Worm (Caenorhabditis elegans) whole organism, L4 larva: ENCODE data around the gene K03B4.2.

Experiments
- F26F4.8 ChIP-seq: fragments of 200-800 bp; sonication (Bioruptor generic); conservative IDR thresholded peaks from 2 replicates; pipeline ENCODE4 v1.3.6; 2022; ENCODE audit warnings: missing genetic modification characterization, missing compliant biosample characterization
- aha-1 ChIP-seq: fragments of 150-350 bp; peaks from one replicate; lab custom pipeline; 2014; ENCODE audit warnings: missing biosample characterization, missing genetic modification characterization
- aly-2 ChIP-seq: sonication (generic microtip); optimal IDR thresholded peaks from 2 replicates; lab custom pipeline; 2018; ENCODE audit warnings: missing biosample characterization, missing genetic modification characterization
- arid-1 ChIP-seq: fragments of 200-800 bp; sonication (Bioruptor generic); conservative IDR thresholded peaks from 2 replicates; pipeline ENCODE4 v1.3.6; 2022; ENCODE audit warnings: missing genetic modification reagents, missing genetic modification characterization, missing compliant biosample characterization
- attf-4 ChIP-seq: sonication (generic microtip); optimal IDR thresholded peaks from 3 replicates; lab custom pipeline; 2017; ENCODE audit warnings: missing biosample characterization, missing genetic modification characterization
- ceh-28 ChIP-seq: fragments of 150-350 bp; optimal IDR thresholded peaks from 2 replicates; lab custom pipeline; 2014; ENCODE audit warnings: missing biosample characterization, missing genetic modification reagents, missing genetic modification characterization
- ceh-62 ChIP-seq: sonication (generic microtip); optimal IDR thresholded peaks from 2 replicates; lab custom pipeline; 2017; ENCODE audit warnings: missing biosample characterization, missing genetic modification characterization
- ces-1 ChIP-seq: fragments of 150-350 bp; sonication (generic microtip); optimal IDR thresholded peaks from 4 replicates; lab custom pipeline; 2014; ENCODE audit warnings: missing biosample characterization, missing genetic modification reagents, missing genetic modification characterization
- cey-2 ChIP-seq: sonication (generic microtip); optimal IDR thresholded peaks from 3 replicates; lab custom pipeline; 2017; ENCODE audit warnings: missing genetic modification characterization, mild to moderate bottlenecking, missing compliant biosample characterization, antibody characterized with exemption, borderline replicate concordance; ENCODE audit not compliant: insufficient read depth
- daf-12 ChIP-seq: fragments of 150-350 bp; optimal IDR thresholded peaks from 2 replicates; lab custom pipeline; 2014; ENCODE audit warnings: missing biosample characterization, missing genetic modification reagents, missing genetic modification characterization
- daf-16 ChIP-seq, 3 experiments: sonication (generic microtip); optimal IDR thresholded peaks; 2 replicates each; lab custom pipeline; 2016 to 2017; ENCODE audit warnings: missing genetic modification characterization in 3 of 3, missing genetic modification reagents in 3 of 3, mild to moderate bottlenecking in 2 of 3, missing compliant biosample characterization in 2 of 3, missing biosample characterization in 1 of 3, moderate library complexity in 1 of 3
- daf-19 ChIP-seq: fragments of 200-800 bp; sonication (Bioruptor generic); conservative IDR thresholded peaks from 2 replicates; pipeline ENCODE4 v1.3.6; 2022; ENCODE audit warnings: missing genetic modification characterization, missing compliant biosample characterization
- daf-8 ChIP-seq: fragments of 200-800 bp; sonication (Bioruptor generic); IDR thresholded peaks from 2 replicates; pipeline ENCODE4 v1.3.6; 2022; ENCODE audit warnings: missing genetic modification characterization, missing compliant biosample characterization
- dmd-6 ChIP-seq: fragments of 200-800 bp; sonication (Bioruptor generic); IDR thresholded peaks from 2 replicates; pipeline ENCODE4 v1.3.6; 2022; ENCODE audit warnings: missing genetic modification reagents, missing genetic modification characterization, missing compliant biosample characterization
- dpl-1 ChIP-seq: fragments of 150-350 bp; optimal IDR thresholded peaks from 2 replicates; lab custom pipeline; 2014; ENCODE audit warnings: missing biosample characterization, missing genetic modification reagents, missing genetic modification characterization
- dve-1 ChIP-seq: sonication (generic microtip); optimal IDR thresholded peaks from 2 replicates; lab custom pipeline; 2017; ENCODE audit warnings: antibody characterized with exemption, mild to moderate bottlenecking, missing genetic modification characterization, missing compliant biosample characterization; ENCODE audit not compliant: insufficient read depth
- fkh-10 ChIP-seq: fragments of 150-350 bp; optimal IDR thresholded peaks from 2 replicates; lab custom pipeline; 2014; ENCODE audit warnings: missing biosample characterization, missing genetic modification reagents, missing genetic modification characterization
- gei-8 ChIP-seq: fragments of 200-800 bp; sonication (Bioruptor generic); optimal IDR thresholded peaks from 2 replicates; lab custom pipeline; 2018; ENCODE audit warnings: mild to moderate bottlenecking, missing genetic modification characterization, missing compliant biosample characterization
- hif-1 ChIP-seq, 2 experiments: sonication (generic microtip); optimal IDR thresholded peaks; 2 replicates each; lab custom pipeline; 2016 to 2017; ENCODE audit warnings: missing compliant biosample characterization in 2 of 2, missing genetic modification characterization in 2 of 2, missing genetic modification reagents in 2 of 2, missing genotype in 2 of 2, mild to moderate bottlenecking in 1 of 2
- hlh-11 ChIP-seq: fragments of 200-800 bp; sonication (Bioruptor generic); optimal IDR thresholded peaks from 2 replicates; lab custom pipeline; 2018; ENCODE audit warnings: mild to moderate bottlenecking, missing genetic modification characterization, missing compliant biosample characterization
- lin-1 ChIP-seq: fragments of 200-800 bp; sonication (Bioruptor generic); IDR thresholded peaks from 2 replicates; pipeline ENCODE4 v1.3.6; 2022; ENCODE audit warnings: missing genetic modification reagents, missing genetic modification characterization, missing compliant biosample characterization
- lin-15B ChIP-seq: fragments of 150-350 bp; sonication (generic microtip); optimal IDR thresholded peaks from 3 replicates; lab custom pipeline; 2014; ENCODE audit warnings: missing biosample characterization, missing genetic modification characterization
- lin-29 ChIP-seq: fragments of 200-800 bp; sonication (Bioruptor generic); IDR thresholded peaks from 2 replicates; pipeline ENCODE4 v1.3.6; 2022; ENCODE audit warnings: missing genetic modification reagents, missing genetic modification characterization, missing compliant biosample characterization
- lin-38 ChIP-seq: fragments of 200-800 bp; sonication (Bioruptor generic); IDR thresholded peaks from 2 replicates; pipeline ENCODE4 v1.3.6; 2022; ENCODE audit warnings: missing genetic modification reagents, missing genetic modification characterization, missing compliant biosample characterization
- lin-39 ChIP-seq: fragments of 150-350 bp; optimal IDR thresholded peaks from 2 replicates; lab custom pipeline; 2014; ENCODE audit warnings: missing biosample characterization, missing genetic modification reagents, missing genetic modification characterization
- lsy-2 ChIP-seq, 2 experiments: fragments of 150-350 bp in 1 of 2; sonication (generic microtip) in 1 of 2; optimal IDR thresholded peaks; 2 replicates each; lab custom pipeline; 2014 to 2017; ENCODE audit warnings: missing biosample characterization in 2 of 2, missing genetic modification characterization in 2 of 2
- madf-5 ChIP-seq, 2 experiments: fragments of 200-800 bp; sonication (Bioruptor generic); IDR thresholded peaks; 2 replicates each; pipeline ENCODE4 v1.3.6; 2022; ENCODE audit warnings: missing compliant biosample characterization in 2 of 2, missing genetic modification characterization in 2 of 2
- nhr-102 ChIP-seq: sonication (generic microtip); optimal IDR thresholded peaks from 2 replicates; lab custom pipeline; 2016; ENCODE audit warnings: mild to moderate bottlenecking, missing genetic modification characterization, moderate library complexity, missing compliant biosample characterization
- nhr-237 ChIP-seq: sonication (generic microtip); optimal IDR thresholded peaks from 2 replicates; lab custom pipeline; 2017; ENCODE audit warnings: missing biosample characterization, missing genetic modification characterization
- nhr-6 ChIP-seq: fragments of 150-350 bp; optimal IDR thresholded peaks from 2 replicates; lab custom pipeline; 2014; ENCODE audit warnings: missing biosample characterization, missing genetic modification characterization
- rbr-2 ChIP-seq: sonication (generic microtip); optimal IDR thresholded peaks from 2 replicates; lab custom pipeline; 2016; ENCODE audit warnings: missing genotype, missing genetic modification characterization, missing compliant biosample characterization
- sdz-12 ChIP-seq: fragments of 200-800 bp; sonication (Bioruptor generic); optimal IDR thresholded peaks from 2 replicates; lab custom pipeline; 2018; ENCODE audit warnings: mild to moderate bottlenecking, missing genetic modification characterization, missing compliant biosample characterization
- set-16 ChIP-seq: fragments of 200-800 bp; sonication (Bioruptor generic); IDR thresholded peaks from 2 replicates; pipeline ENCODE4 v1.3.6; 2022; ENCODE audit warnings: missing genetic modification reagents, missing genetic modification characterization, missing compliant biosample characterization
- snpc-1.2 ChIP-seq: fragments of 200-800 bp; sonication (Bioruptor generic); IDR thresholded peaks from 2 replicates; pipeline ENCODE4 v1.3.6; 2022; ENCODE audit warnings: missing genetic modification reagents, missing genetic modification characterization, missing compliant biosample characterization
- snpc-4 ChIP-seq: fragments of 150-350 bp; optimal IDR thresholded peaks from 2 replicates; lab custom pipeline; 2014; ENCODE audit warnings: missing biosample characterization, missing genetic modification characterization
- spr-3 ChIP-seq: fragments of 200-800 bp; sonication (Bioruptor generic); optimal IDR thresholded peaks from 2 replicates; lab custom pipeline; 2018; ENCODE audit warnings: mild to moderate bottlenecking, missing genetic modification characterization, missing compliant biosample characterization
- unc-62 ChIP-seq, 3 experiments: fragments of 150-350 bp in 1 of 3; sonication (generic microtip); optimal IDR thresholded peaks in 2 of 3; peaks in 1 of 3; 1 replicate in 1 of 3; 2 replicates in 2 of 3; lab custom pipeline; 2014 to 2017; ENCODE audit warnings: missing biosample characterization in 3 of 3, missing genetic modification characterization in 3 of 3, missing genetic modification reagents in 3 of 3, missing genotype in 1 of 3
- vab-7 ChIP-seq: fragments of 200-800 bp; sonication (Bioruptor generic); IDR thresholded peaks from 2 replicates; pipeline ENCODE4 v1.3.6; 2022; ENCODE audit warnings: missing genetic modification reagents, missing genetic modification characterization, missing compliant biosample characterization
- zag-1 ChIP-seq: fragments of 150-350 bp; optimal IDR thresholded peaks from 2 replicates; lab custom pipeline; 2014; ENCODE audit warnings: missing biosample characterization, missing genetic modification characterization
- zfp-3 ChIP-seq: fragments of 200-800 bp; sonication (Bioruptor generic); conservative IDR thresholded peaks from 2 replicates; pipeline ENCODE4 v1.3.6; 2022; ENCODE audit warnings: missing genetic modification reagents, missing genetic modification characterization, missing compliant biosample characterization
- zip-11 ChIP-seq: fragments of 200-800 bp; sonication (Bioruptor generic); IDR thresholded peaks from 2 replicates; pipeline ENCODE4 v1.3.6; 2022; ENCODE audit warnings: missing genetic modification characterization, missing compliant biosample characterization

K03B4.2 gene

DNA sequence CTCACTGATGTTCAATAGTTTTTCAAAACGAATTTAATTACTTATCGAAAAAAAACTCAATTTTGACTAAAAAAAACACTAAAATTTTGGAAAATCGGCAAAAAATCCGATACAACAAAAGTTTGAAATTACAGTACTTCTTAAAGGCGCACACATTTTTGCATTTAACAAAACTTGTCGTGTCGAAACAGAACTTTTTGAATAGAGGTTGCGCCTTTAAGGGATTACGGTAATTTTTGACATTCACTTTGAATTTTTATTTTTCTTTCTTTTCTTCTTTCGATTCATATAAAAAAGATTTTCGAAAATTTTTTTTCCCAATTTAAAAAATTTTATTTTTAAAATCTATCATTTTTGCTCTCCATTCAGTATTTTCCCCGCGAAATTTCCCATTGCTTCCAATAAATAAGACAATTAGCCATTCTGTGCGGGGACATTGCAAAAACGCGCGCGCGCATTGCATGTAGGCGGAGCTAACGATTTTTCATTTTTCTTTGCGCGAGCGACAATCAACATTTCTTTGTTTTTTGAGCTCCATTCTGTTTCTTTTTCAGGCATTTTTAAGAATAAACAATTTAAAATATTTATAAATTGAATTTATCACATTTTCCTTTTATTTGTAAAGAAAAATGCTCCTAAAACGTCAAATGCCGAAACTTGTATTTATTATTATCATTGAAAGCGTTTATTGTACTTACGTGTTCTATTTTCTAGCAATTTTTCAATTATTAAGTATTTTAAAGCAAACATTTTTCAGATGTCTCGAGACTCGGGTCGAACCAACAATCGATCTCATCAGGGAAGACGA is 43.6 kb downstream of the K03B4.2 start, which contains the start of gene F39G3.3 (continued):
- peak; percentile 14 for TF ChIP-seq hlh-11 (tag; lab: Kevin White, UChicago)
- TF ChIP-seq rbr-2 (tag; lab: Kevin White, UChicago), result peak; percentile 50
- TF ChIP-seq lsy-2 (tag; optimal IDR thresholded peaks at IDR 0.05; lab: Kevin White, UChicago), result peak in 1 of 2 experiments; percentile 55
- peak in 1 of 2 experiments; percentile 35 for TF ChIP-seq hif-1 (tag; optimal IDR thresholded peaks at IDR 0.05; lab: Kevin White, UChicago)
- TF ChIP-seq snpc-4, result no peak
- TF ChIP-seq aha-1 (tag; lab: Kevin White, UChicago), result peak; percentile 82
- TF ChIP-seq nhr-102 (tag; lab: Kevin White, UChicago), result peak; percentile 40
- TF ChIP-seq daf-16 (GFP tag; optimal IDR thresholded peaks at IDR 0.05; lab: Kevin White, UChicago), result peak in 1 of 2 experiments; percentile 2
- peak; percentile 59 for TF ChIP-seq daf-16 (tag; optimal IDR thresholded peaks at IDR 0.05; lab: Kevin White, UChicago)
- TF ChIP-seq cey-2 (tag; lab: Kevin White, UChicago), result no peak
- TF ChIP-seq, all 104 proteins: peak for 24

DNA sequence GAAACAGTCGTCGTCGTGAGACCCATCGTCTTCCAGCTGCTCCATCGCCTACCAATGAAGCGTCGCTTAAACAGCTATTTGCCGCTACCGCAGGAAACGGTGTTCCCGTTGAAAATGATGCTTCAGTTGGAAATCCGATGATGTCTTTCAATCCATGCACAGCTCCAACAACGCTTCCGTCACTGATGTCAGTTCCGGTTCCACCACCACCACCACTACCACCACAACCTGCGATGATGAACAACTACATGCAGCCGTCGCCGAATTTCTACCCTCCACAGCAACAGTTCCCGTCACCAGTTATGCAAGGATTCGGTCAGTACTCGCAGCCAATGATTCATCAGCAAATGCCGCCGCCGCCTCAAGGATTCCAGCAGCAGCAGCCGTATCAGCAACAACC is 46.2 kb downstream of the K03B4.2 start:
- TF ChIP-seq snpc-1.2 (GFP tag; lab: Robert Waterston, UW) (0 out of 2 replicates have a peak, but pooled peaks have one; percentile 35), zip-11 (GFP tag; lab: Robert Waterston, UW) (no peak), zfp-3 (GFP tag; lab: Robert Waterston, UW) (no peak), lin-29 (GFP tag; lab: Robert Waterston, UW) (no peak), vab-7 (GFP tag; lab: Robert Waterston, UW) (no peak), fkh-10 (GFP tag; lab: Kevin White, UChicago) (no peak), lin-39 (tag; lab: Kevin White, UChicago) (no peak), set-16 (peak; percentile 19; the same call in 1 of the 2 replicates), zag-1 (tag; lab: Kevin White, UChicago) (no peak), madf-5 (GFP tag; IDR thresholded peaks at IDR 0.05; lab: Robert Waterston, UW) (no peak), attf-4 (no peak), dpl-1 (GFP tag; lab: Kevin White, UChicago) (no peak), ces-1 (GFP tag; lab: Kevin White, UChicago) (no peak), aha-1 (tag; lab: Kevin White, UChicago) (peak; percentile 64)
- TF ChIP-seq, all 104 proteins: peak for 3

DNA sequence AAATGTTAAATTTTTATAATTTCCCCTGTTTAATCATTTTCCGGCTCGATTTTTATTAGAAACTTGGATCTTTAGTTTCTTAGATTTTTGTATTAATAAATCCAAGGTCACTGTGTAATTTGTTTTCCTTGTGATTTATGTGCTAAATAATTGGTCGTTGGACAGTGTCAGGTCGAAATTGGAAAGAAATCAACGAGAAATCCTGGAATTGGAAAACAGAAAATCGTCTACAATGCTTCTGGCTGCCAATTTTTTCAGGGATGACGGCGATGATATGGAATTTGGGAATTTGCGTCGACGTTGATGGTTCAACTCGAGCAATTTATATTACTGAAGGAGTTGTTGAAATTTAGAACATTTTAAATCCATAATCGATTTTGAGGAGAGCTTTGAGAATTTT is 46.8 kb downstream of the K03B4.2 start:
- peak; percentile 40; the same call in 1 of the 2 replicates for TF ChIP-seq lin-38
- TF ChIP-seq daf-16 (GFP tag; optimal IDR thresholded peaks at IDR 0.05; lab: Kevin White, UChicago), result no peak
- TF ChIP-seq daf-16 (tag; optimal IDR thresholded peaks at IDR 0.05; lab: Kevin White, UChicago), result peak; percentile 1
- no peak for TF ChIP-seq attf-4
- peak; percentile 96 for TF ChIP-seq aha-1 (tag; lab: Kevin White, UChicago)
- peak; percentile 31 for TF ChIP-seq aly-2 (tag; lab: Kevin White, UChicago)
- no peak for TF ChIP-seq lin-15B (tag; lab: Kevin White, UChicago)
- 0 out of 2 replicates have a peak, but pooled peaks have one; percentile 8 for TF ChIP-seq arid-1

DNA sequence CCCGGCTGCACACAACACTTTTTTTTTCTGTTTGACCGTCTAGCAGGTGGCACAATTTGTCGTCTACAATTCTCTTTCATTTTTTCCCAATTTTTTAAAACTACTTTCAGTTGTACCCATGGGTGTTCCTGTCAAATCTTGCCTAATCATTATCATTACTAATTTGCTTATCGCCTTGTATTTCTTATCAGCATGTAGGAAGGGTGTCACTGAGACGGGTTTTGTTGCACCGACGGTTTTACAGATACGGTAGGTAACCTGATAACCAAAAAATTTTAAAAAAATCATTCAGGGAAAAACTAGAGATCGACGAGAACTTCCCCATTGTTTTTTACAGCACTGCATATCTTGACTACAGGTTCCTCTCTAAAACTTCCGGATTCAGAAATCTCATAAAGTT is 49.9 kb downstream of the K03B4.2 start, which contains the start of gene F39G3.2:
F39G3.2 (plus strand) TSS at position 105 of the 400 bp plus-strand sequence.
- TF ChIP-seq gei-8 (GFP tag; lab: Kevin White, UChicago) (no peak), spr-3 (no peak), daf-8 (no peak), fkh-10 (GFP tag; lab: Kevin White, UChicago) (no peak), nhr-6 (tag; lab: Kevin White, UChicago) (no peak), sdz-12 (GFP tag; lab: Kevin White, UChicago) (no peak), daf-12 (no peak), lin-39 (tag; lab: Kevin White, UChicago) (no peak), nhr-237 (tag; lab: Kevin White, UChicago) (no peak), dmd-6 (GFP tag; lab: Robert Waterston, UW) (peak; percentile 59), F26F4.8 (GFP tag; lab: Robert Waterston, UW) (no peak), unc-62 (GFP tag; optimal IDR thresholded peaks at IDR 0.05 in 1 of 2; lab: Kevin White, UChicago) (peak in 1 of 2 experiments; percentile 40), unc-62 (tag; optimal IDR thresholded peaks at IDR 0.05; lab: Kevin White, UChicago) (no peak), ceh-28 (tag; lab: Kevin White, UChicago) (no peak), hlh-11 (tag; lab: Kevin White, UChicago) (peak; percentile 56), lin-1 (0 out of 2 replicates have a peak, but pooled peaks have one; percentile 12), daf-19 (GFP tag; lab: Robert Waterston, UW) (no peak), madf-5 (GFP tag; IDR thresholded peaks at IDR 0.05; lab: Robert Waterston, UW) (no peak), zip-11 (GFP tag; lab: Robert Waterston, UW) (no peak), lin-29 (GFP tag; lab: Robert Waterston, UW) (no peak), dve-1 (peak; percentile 54), ceh-62 (tag; lab: Kevin White, UChicago) (no peak)
